Fruit fly (Drosophila melanogaster) whole organism, embryonic: Measurements from ENCODE around the gene msopa.

ENCODE experiments used
- CG12299 ChIP-seq: fragments of 200-800 bp; sonication (Bioruptor generic); optimal IDR thresholded peaks from 2 replicates; lab custom pipeline; 2018; ENCODE audit warnings: missing biosample characterization, mild to moderate bottlenecking, missing genetic modification characterization
- CG13287 ChIP-seq: fragments of 200-800 bp; sonication (Bioruptor generic); IDR thresholded peaks from 2 replicates; pipeline ENCODE4 v1.3.6; 2022; ENCODE audit warnings: missing biosample characterization, missing genetic modification characterization; ENCODE audit not compliant: partially characterized antibody
- CG14667 ChIP-seq: fragments of 200-800 bp; sonication (Bioruptor generic); IDR thresholded peaks from 2 replicates; pipeline ENCODE4 v1.3.6; 2022; ENCODE audit warnings: missing biosample characterization, missing genetic modification characterization
- CG15011 ChIP-seq: fragments of 200-800 bp; sonication (Bioruptor generic); optimal IDR thresholded peaks from 3 replicates; lab custom pipeline; 2018; ENCODE audit warnings: missing biosample characterization, mild to moderate bottlenecking, missing genetic modification characterization
- CG15514 ChIP-seq: fragments of 200-800 bp; sonication (Bioruptor generic); optimal IDR thresholded peaks from 3 replicates; lab custom pipeline; 2017; ENCODE audit warnings: missing biosample characterization, missing genetic modification characterization, mild to moderate bottlenecking, moderate library complexity, missing genetic modification reagents
- CG1647 ChIP-seq: fragments of 200-800 bp; sonication (Bioruptor generic); optimal IDR thresholded peaks from 3 replicates; lab custom pipeline; 2016; ENCODE audit warnings: missing biosample characterization, missing genetic modification characterization
- CG18476 ChIP-seq: fragments of 200-800 bp; sonication (Bioruptor generic); optimal IDR thresholded peaks from 2 replicates; lab custom pipeline; 2016; ENCODE audit warnings: missing biosample characterization, mild to moderate bottlenecking, missing genetic modification characterization
- CG32767 ChIP-seq: fragments of 200-800 bp; sonication (Bioruptor generic); IDR thresholded peaks from 2 replicates; pipeline ENCODE4 v1.3.6; 2022; ENCODE audit warnings: missing biosample characterization, missing genetic modification characterization
- CG4707 ChIP-seq: fragments of 200-800 bp; sonication (Bioruptor generic); optimal IDR thresholded peaks from 2 replicates; lab custom pipeline; 2018; ENCODE audit warnings: missing biosample characterization, mild to moderate bottlenecking, missing genetic modification characterization, moderate library complexity
- CG6175 ChIP-seq: fragments of 200-800 bp; sonication (Bioruptor generic); IDR thresholded peaks from 3 replicates; pipeline ENCODE4 v1.3.6; 2022; ENCODE audit warnings: missing biosample characterization, missing genetic modification characterization
- CG6254 ChIP-seq: fragments of 200-800 bp; sonication (Bioruptor generic); optimal IDR thresholded peaks from 3 replicates; lab custom pipeline; 2017; ENCODE audit warnings: mild to moderate bottlenecking, missing biosample characterization, missing genetic modification reagents, missing genetic modification characterization
- CG6272 ChIP-seq: fragments of 200-800 bp; sonication (Bioruptor generic); IDR thresholded peaks from 2 replicates; pipeline ENCODE4 v1.3.6; 2022; ENCODE audit warnings: missing biosample characterization, missing genetic modification characterization
- CG6813 ChIP-seq: fragments of 200-800 bp; sonication (Bioruptor generic); optimal IDR thresholded peaks from 2 replicates; lab custom pipeline; 2017; ENCODE audit warnings: missing biosample characterization, missing genetic modification characterization, mild to moderate bottlenecking, moderate library complexity, missing genetic modification reagents
- CG8924 ChIP-seq: fragments of 200-800 bp; optimal IDR thresholded peaks from 3 replicates; lab custom pipeline; 2019; ENCODE audit warnings: missing biosample characterization, mild to moderate bottlenecking, missing genetic modification characterization, moderate library complexity
- CHES-1-like ChIP-seq: fragments of 200-800 bp; sonication (Bioruptor generic); optimal IDR thresholded peaks from 2 replicates; lab custom pipeline; 2016; ENCODE audit warnings: missing biosample characterization, missing genetic modification characterization
- CrebB ChIP-seq: fragments of 200-800 bp; sonication (Bioruptor generic); optimal IDR thresholded peaks from 3 replicates; lab custom pipeline; 2018; ENCODE audit warnings: missing biosample characterization, mild to moderate bottlenecking, missing genetic modification characterization
- D19A ChIP-seq: fragments of 200-800 bp; optimal IDR thresholded peaks from 3 replicates; lab custom pipeline; 2019; ENCODE audit warnings: missing biosample characterization, mild to moderate bottlenecking, missing genetic modification characterization, moderate library complexity
- Dref ChIP-seq: fragments of 200-800 bp; sonication (Bioruptor generic); IDR thresholded peaks from 2 replicates; pipeline ENCODE4 v1.3.6; 2022; ENCODE audit warnings: missing biosample characterization, missing genetic modification characterization
- Ets97D ChIP-seq: fragments of 200-800 bp; sonication (Bioruptor generic); optimal IDR thresholded peaks from 3 replicates; lab custom pipeline; 2016; ENCODE audit warnings: missing biosample characterization, missing genetic modification characterization
- GATAe ChIP-seq: fragments of 200-800 bp; sonication (Bioruptor generic); conservative IDR thresholded peaks from 2 replicates; pipeline ENCODE4 v1.3.6; 2022; ENCODE audit warnings: missing biosample characterization, missing genetic modification characterization
- Hmx ChIP-seq: fragments of 200-800 bp; sonication (Bioruptor generic); optimal IDR thresholded peaks from 2 replicates; lab custom pipeline; 2016; ENCODE audit warnings: missing biosample characterization, missing genetic modification characterization
- Lpt ChIP-seq: fragments of >200 bp; optimal IDR thresholded peaks from 2 replicates; lab custom pipeline; 2018; ENCODE audit warnings: missing biosample characterization, missing genetic modification characterization
- MBD-R2 ChIP-seq: fragments of 200-800 bp; sonication (Bioruptor generic); IDR thresholded peaks from 2 replicates; pipeline ENCODE4 v1.3.6; 2022; ENCODE audit warnings: missing biosample characterization, missing genetic modification characterization
- Mrtf ChIP-seq: fragments of 200-800 bp; sonication (Bioruptor generic); IDR thresholded peaks from 3 replicates; pipeline ENCODE4 v1.3.6; 2022; ENCODE audit warnings: missing biosample characterization, missing genetic modification characterization
- NK7.1 ChIP-seq: fragments of 200-800 bp; sonication (Bioruptor generic); optimal IDR thresholded peaks from 3 replicates; lab custom pipeline; 2016; ENCODE audit warnings: missing biosample characterization, missing genetic modification characterization
- Nf-YC ChIP-seq: fragments of 200-800 bp; optimal IDR thresholded peaks from 3 replicates; lab custom pipeline; 2019; ENCODE audit warnings: missing biosample characterization, mild to moderate bottlenecking, missing genetic modification characterization, moderate library complexity
- NfI ChIP-seq: fragments of 200-800 bp; sonication (Bioruptor generic); optimal IDR thresholded peaks from 3 replicates; lab custom pipeline; 2018; ENCODE audit warnings: missing biosample characterization, mild to moderate bottlenecking, missing genetic modification characterization, moderate library complexity
- Sox102F ChIP-seq: fragments of 200-800 bp; sonication (Bioruptor generic); optimal IDR thresholded peaks from 2 replicates; lab custom pipeline; 2018; ENCODE audit warnings: missing biosample characterization, mild to moderate bottlenecking, missing genetic modification characterization, moderate library complexity
- Taf1 ChIP-seq: fragments of 200-800 bp; sonication (Bioruptor generic); IDR thresholded peaks from 2 replicates; pipeline ENCODE4 v1.3.6; 2022; ENCODE audit warnings: missing biosample characterization, missing genetic modification characterization
- YL-1 ChIP-seq: fragments of 200-800 bp; sonication (Bioruptor generic); optimal IDR thresholded peaks from 3 replicates; lab custom pipeline; 2017; ENCODE audit warnings: missing biosample characterization, mild to moderate bottlenecking, missing genetic modification characterization
- ash1 ChIP-seq: fragments of 200-800 bp; sonication (Bioruptor generic); optimal IDR thresholded peaks from 2 replicates; lab custom pipeline; 2018; ENCODE audit warnings: missing biosample characterization, mild to moderate bottlenecking, missing genetic modification characterization
- az2 ChIP-seq: fragments of 200-800 bp; sonication (Bioruptor generic); optimal IDR thresholded peaks from 3 replicates; lab custom pipeline; 2016; ENCODE audit warnings: missing biosample characterization, missing genetic modification characterization
- bowl ChIP-seq: fragments of 200-800 bp; sonication (Bioruptor generic); IDR thresholded peaks from 2 replicates; pipeline ENCODE4 v1.3.6; 2022; ENCODE audit warnings: missing biosample characterization, missing genetic modification characterization
- btn ChIP-seq: fragments of 200-800 bp; sonication (Bioruptor generic); optimal IDR thresholded peaks from 2 replicates; lab custom pipeline; 2016; ENCODE audit warnings: missing biosample characterization, missing genetic modification characterization
- cato ChIP-seq: fragments of 200-800 bp; sonication (Bioruptor generic); optimal IDR thresholded peaks from 2 replicates; lab custom pipeline; 2016; ENCODE audit warnings: missing biosample characterization, missing genetic modification characterization, borderline replicate concordance
- cg ChIP-seq: fragments of 200-800 bp; sonication (Bioruptor generic); optimal IDR thresholded peaks from 3 replicates; lab custom pipeline; 2019; ENCODE audit warnings: missing biosample characterization, mild to moderate bottlenecking, missing genetic modification characterization, moderate library complexity
- danr ChIP-seq: fragments of 200-800 bp; sonication (Bioruptor generic); IDR thresholded peaks from 2 replicates; pipeline ENCODE4 v1.3.6; 2022; ENCODE audit warnings: missing biosample characterization, missing genetic modification characterization
- dati ChIP-seq: fragments of 200-800 bp; sonication (Bioruptor generic); IDR thresholded peaks from 2 replicates; pipeline ENCODE4 v1.3.6; 2022; ENCODE audit warnings: missing biosample characterization, missing genetic modification characterization
- dpn ChIP-seq, 2 experiments: fragments of 200-800 bp; sonication (Bioruptor generic); optimal IDR thresholded peaks; 3 replicates each; lab custom pipeline; 2016; ENCODE audit warnings: missing biosample characterization in 2 of 2, missing genetic modification characterization in 2 of 2
- dysf ChIP-seq: fragments of 200-800 bp; sonication (Bioruptor generic); IDR thresholded peaks from 3 replicates; pipeline ENCODE4 v1.3.6; 2022; ENCODE audit warnings: missing biosample characterization, missing genetic modification characterization
- exex ChIP-seq: fragments of 200-800 bp; sonication (Bioruptor generic); optimal IDR thresholded peaks from 4 replicates; lab custom pipeline; 2018; ENCODE audit warnings: missing biosample characterization, mild to moderate bottlenecking, missing genetic modification characterization, moderate library complexity
- gsb-n ChIP-seq: fragments of 200-800 bp; sonication (Bioruptor generic); optimal IDR thresholded peaks from 3 replicates; lab custom pipeline; 2018; ENCODE audit warnings: missing biosample characterization, mild to moderate bottlenecking, missing genetic modification characterization
- h ChIP-seq: fragments of >200 bp; optimal IDR thresholded peaks from 2 replicates; lab custom pipeline; 2017
- nau ChIP-seq: fragments of 200-800 bp; sonication (Bioruptor generic); optimal IDR thresholded peaks from 3 replicates; lab custom pipeline; 2017; ENCODE audit warnings: missing biosample characterization, mild to moderate bottlenecking, missing genetic modification characterization, missing genetic modification reagents
- odd ChIP-seq: fragments of 200-800 bp; sonication (Bioruptor generic); optimal IDR thresholded peaks from 2 replicates; lab custom pipeline; 2017; ENCODE audit warnings: missing biosample characterization, mild to moderate bottlenecking, missing genetic modification characterization
- pita ChIP-seq: fragments of 200-800 bp; sonication (Bioruptor generic); optimal IDR thresholded peaks from 2 replicates; lab custom pipeline; 2017; ENCODE audit warnings: missing biosample characterization, mild to moderate bottlenecking, missing genetic modification characterization
- repo ChIP-seq: fragments of 200-800 bp; sonication (Bioruptor generic); optimal IDR thresholded peaks from 2 replicates; lab custom pipeline; 2016; ENCODE audit warnings: missing biosample characterization, missing genetic modification characterization
- tin ChIP-seq: fragments of 200-800 bp; sonication (Bioruptor generic); optimal IDR thresholded peaks from 3 replicates; lab custom pipeline; 2016; ENCODE audit warnings: missing biosample characterization, missing genetic modification characterization
- trem ChIP-seq: fragments of 200-800 bp; optimal IDR thresholded peaks from 3 replicates; lab custom pipeline; 2019; ENCODE audit warnings: missing biosample characterization, mild to moderate bottlenecking, missing genetic modification characterization, moderate library complexity

Gene msopa

dm6 chr3L:22074347-22074971 lies 8.1 kb upstream of the msopa start, which contains the start of gene CG7133 (continued):
- TF ChIP-seq D19A (no peak), danr (GFP tag; lab: Robert Waterston, UW) (no peak), Mrtf (GFP tag; lab: Robert Waterston, UW) (no peak), CHES-1-like (GFP tag; lab: Kevin White, UChicago) (peak; percentile 3), Ets97D (GFP tag; lab: Kevin White, UChicago) (peak; percentile 77), CG4707 (GFP tag; lab: Kevin White, UChicago) (no peak), gsb-n (no peak), NfI (GFP tag; lab: Kevin White, UChicago) (no peak), CG6813 (GFP tag; lab: Kevin White, UChicago) (no peak), repo (no peak), btn (GFP tag; lab: Kevin White, UChicago) (no peak), CG1647 (no peak), cg (GFP tag; lab: Kevin White, UChicago) (no peak), CG6272 (GFP tag; lab: Robert Waterston, UW) (no peak), CG8924 (tag; lab: Kevin White, UChicago) (peak; percentile 4), Sox102F (no peak)

dm6 chr3L:22075706-22076398 lies 6.7 kb upstream of the msopa start, which contains the start of the genes CG7130 and RpLP0:
Gene CG7130, minus strand, starts transcription at chr3L:22075756.
Gene RpLP0, plus strand, starts transcription at chr3L:22075867.
- peak; percentile 73 for TF ChIP-seq CG14667 (GFP tag; lab: Robert Waterston, UW)
- TF ChIP-seq dysf (GFP tag; lab: Robert Waterston, UW), result peak; percentile 82
- peak; percentile 95 for TF ChIP-seq ash1 (GFP tag; lab: Kevin White, UChicago)
- TF ChIP-seq CG32767, result 0 out of 2 replicates have a peak, but pooled peaks have one; percentile 30
- TF ChIP-seq NK7.1, result peak; percentile 94
- peak; percentile 79; the same call in 2 of the 3 replicates for TF ChIP-seq CG6175 (GFP tag; lab: Robert Waterston, UW)
- TF ChIP-seq CG12299 (tag; lab: Kevin White, UChicago), result peak; percentile 82
- peak; percentile 82 for TF ChIP-seq cato (GFP tag; lab: Kevin White, UChicago)
- TF ChIP-seq trem, result peak; percentile 89
- no peak for TF ChIP-seq Lpt (GFP tag; lab: Kevin White, UChicago)
- no peak for TF ChIP-seq Hmx (GFP tag; lab: Kevin White, UChicago)
- peak; percentile 42; the same call in 1 of the 2 replicates for TF ChIP-seq Taf1 (GFP tag; lab: Robert Waterston, UW)
- TF ChIP-seq CrebB, result peak; percentile 93
- peak; percentile 69 for TF ChIP-seq MBD-R2 (GFP tag; lab: Robert Waterston, UW)
- no peak for TF ChIP-seq pita (GFP tag; lab: Kevin White, UChicago)
- TF ChIP-seq odd (GFP tag; lab: Kevin White, UChicago), result peak; percentile 94
- TF ChIP-seq exex, result peak; percentile 68
- no peak for TF ChIP-seq h (lab: Kevin White, UChicago)
- TF ChIP-seq GATAe, result no peak
- TF ChIP-seq CG15514 (GFP tag; lab: Kevin White, UChicago), result peak; percentile 92
- peak; percentile 77 for TF ChIP-seq Nf-YC
- TF ChIP-seq dpn (GFP tag; optimal IDR thresholded peaks at IDR 0.05; lab: Kevin White, UChicago), result peak; percentile 80 to 95
- TF ChIP-seq YL-1 (GFP tag; lab: Kevin White, UChicago), result peak; percentile 99
- peak; percentile 87 for TF ChIP-seq dati (GFP tag; lab: Robert Waterston, UW)
- TF ChIP-seq bowl (GFP tag; lab: Robert Waterston, UW), result peak; percentile 67
- peak; percentile 97 for TF ChIP-seq nau (GFP tag; lab: Kevin White, UChicago)
- TF ChIP-seq CG13287 (GFP tag; lab: Robert Waterston, UW), result peak; percentile 64
- peak; percentile 64 for TF ChIP-seq Dref (GFP tag; lab: Robert Waterston, UW)
- peak; percentile 61 for TF ChIP-seq CG18476 (GFP tag; lab: Kevin White, UChicago)
- peak; percentile 82 for TF ChIP-seq az2 (GFP tag; lab: Kevin White, UChicago)
- TF ChIP-seq CG6254 (GFP tag; lab: Kevin White, UChicago), result peak; percentile 80
- TF ChIP-seq tin (GFP tag; lab: Kevin White, UChicago), result peak; percentile 91
- peak; percentile 92 for TF ChIP-seq CG15011 (GFP tag; lab: Kevin White, UChicago)
